Worm (Caenorhabditis elegans): ENCODE data around the gene F55G7.3.

DNA sequence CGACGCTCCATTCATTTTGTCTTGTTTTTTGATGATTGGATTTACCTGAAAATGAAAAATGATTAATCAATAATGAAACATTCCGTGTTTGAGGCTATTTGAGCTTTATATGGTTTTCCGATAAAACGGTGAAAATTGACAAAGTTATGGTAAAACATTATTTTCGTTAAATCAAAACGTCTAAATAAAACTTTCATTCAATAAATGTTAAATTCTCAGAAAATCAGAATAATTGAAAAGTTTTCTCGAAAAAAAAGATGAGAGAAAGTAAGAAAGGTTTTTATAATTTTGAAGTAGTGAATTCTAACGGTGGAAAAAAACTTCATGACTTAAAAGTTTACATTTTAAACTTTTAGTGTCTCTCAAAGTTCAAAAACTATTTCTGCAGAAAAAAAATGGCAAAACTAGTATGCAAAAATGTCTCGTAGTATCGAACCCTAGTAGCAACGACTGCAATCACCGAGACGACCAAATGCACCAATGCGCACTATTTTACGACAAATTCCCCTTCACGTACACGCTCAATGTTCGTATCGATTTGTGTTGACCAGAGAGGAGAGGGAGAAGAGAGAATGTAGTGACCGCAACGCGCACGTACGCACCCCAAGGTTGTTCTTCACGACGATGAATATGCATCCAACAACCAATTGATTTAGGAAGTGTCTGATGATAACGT lies 5.1 kb upstream of the F55G7.3 start, which contains the start of gene nfya-1:
- TF ChIP-seq fkh-10 (GFP tag; optimal IDR thresholded peaks at IDR 0.05): no peak
- TF ChIP-seq nhr-28 (tag; optimal IDR thresholded peaks at IDR 0.05): no peak
- TF ChIP-seq nhr-76 (tag; optimal IDR thresholded peaks at IDR 0.05): no peak
- TF ChIP-seq skn-1 (tag; optimal IDR thresholded peaks at IDR 0.05): no peak
- no peak for TF ChIP-seq ztf-4 (tag; optimal IDR thresholded peaks at IDR 0.05)
- peak in 1 of 6 experiments; percentile 64 for TF ChIP-seq elt-3 (tag; optimal IDR thresholded peaks at IDR 0.05)
- TF ChIP-seq pag-3 (tag; optimal IDR thresholded peaks at IDR 0.05; ENCODE audit: borderline replicate concordance, insufficient read depth): no peak
- no peak for TF ChIP-seq mab-9 (GFP tag; IDR thresholded peaks at IDR 0.05)
- peak; percentile 33 to 68 for TF ChIP-seq lsy-2 (tag; optimal IDR thresholded peaks at IDR 0.05)
- no peak for TF ChIP-seq elt-2 (tag; optimal IDR thresholded peaks at IDR 0.05)
- TF ChIP-seq ceh-82 (tag; optimal IDR thresholded peaks at IDR 0.05): peak in 2 of 3 experiments; percentile 23 to 79
- peak; percentile 73 for TF ChIP-seq blmp-1 (tag; optimal IDR thresholded peaks at IDR 0.05)
